Worm (Caenorhabditis elegans) whole organism, midembryonic: ENCODE measurements around the gene nhr-3.

Source experiments
- T22C8.4 ChIP-seq: fragments of 200-800 bp; sonication (Bioruptor generic); IDR thresholded peaks from 2 replicates; pipeline ENCODE4 v1.3.6; 2022; ENCODE audit warnings: missing genetic modification characterization, missing compliant biosample characterization
- flt-1 ChIP-seq: fragments of 200-800 bp; sonication (Bioruptor generic); IDR thresholded peaks from 2 replicates; pipeline ENCODE4 v1.3.6; 2022; ENCODE audit warnings: missing genetic modification characterization, missing compliant biosample characterization
- klf-2 ChIP-seq: fragments of 200-800 bp; sonication (Bioruptor generic); conservative IDR thresholded peaks from 2 replicates; pipeline ENCODE4 v1.3.6; 2022; ENCODE audit warnings: missing genetic modification reagents, missing genetic modification characterization, missing compliant biosample characterization
- med-1 ChIP-seq: sonication (generic microtip); optimal IDR thresholded peaks from 2 replicates; lab custom pipeline; 2017; ENCODE audit warnings: missing genetic modification characterization, mild to moderate bottlenecking, missing compliant biosample characterization, antibody characterized with exemption, missing genetic modification reagents; ENCODE audit not compliant: insufficient read depth
- ref-1 ChIP-seq: fragments of 200-800 bp; sonication (Bioruptor generic); conservative IDR thresholded peaks from 2 replicates; pipeline ENCODE4 v1.3.6; 2022; ENCODE audit warnings: missing genetic modification reagents, missing genetic modification characterization, missing compliant biosample characterization
- tab-1 ChIP-seq: fragments of 200-800 bp; sonication (Bioruptor generic); IDR thresholded peaks from 2 replicates; pipeline ENCODE4 v1.3.6; 2022; ENCODE audit warnings: missing genetic modification characterization, missing compliant biosample characterization
- ztf-23 ChIP-seq: fragments of 200-800 bp; sonication (Bioruptor generic); IDR thresholded peaks from 2 replicates; pipeline ENCODE4 v1.3.6; 2022; ENCODE audit warnings: missing genetic modification reagents, missing genetic modification characterization, missing compliant biosample characterization
- ztf-29 ChIP-seq: fragments of 200-800 bp; sonication (Bioruptor generic); IDR thresholded peaks from 2 replicates; pipeline ENCODE4 v1.3.6; 2022; ENCODE audit warnings: missing genetic modification reagents, missing genetic modification characterization, missing compliant biosample characterization

- TF ChIP-seq tab-1: no peak
- TF ChIP-seq ztf-23 (GFP tag; lab: Robert Waterston, UW): no peak
- no peak for TF ChIP-seq klf-2
- TF ChIP-seq T22C8.4: peak; percentile 54; the same call in 1 of the 2 replicates
- TF ChIP-seq ref-1 (GFP tag; lab: Robert Waterston, UW): no peak
- TF ChIP-seq flt-1: no peak
- TF ChIP-seq med-1 (GFP tag; lab: Kevin White, UChicago): no peak
- TF ChIP-seq ztf-29: no peak
Observed at ce11 chrX:14513462-14513861, 44.8 kb upstream of the nhr-3 start.
